Worm (Caenorhabditis elegans) whole organism, midembryonic: Measurements from ENCODE around the gene yif-1.

Experiments used
- T22C8.4 ChIP-seq: fragments of 200-800 bp; sonication (Bioruptor generic); IDR thresholded peaks from 2 replicates; pipeline ENCODE4 v1.3.6; 2022; ENCODE audit warnings: missing genetic modification characterization, missing compliant biosample characterization
- cog-1 ChIP-seq: sonication (generic microtip); optimal IDR thresholded peaks from 2 replicates; lab custom pipeline; 2016; ENCODE audit warnings: missing genetic modification characterization, missing compliant biosample characterization
- flt-1 ChIP-seq: fragments of 200-800 bp; sonication (Bioruptor generic); IDR thresholded peaks from 2 replicates; pipeline ENCODE4 v1.3.6; 2022; ENCODE audit warnings: missing genetic modification characterization, missing compliant biosample characterization
- klf-2 ChIP-seq: fragments of 200-800 bp; sonication (Bioruptor generic); conservative IDR thresholded peaks from 2 replicates; pipeline ENCODE4 v1.3.6; 2022; ENCODE audit warnings: missing genetic modification reagents, missing genetic modification characterization, missing compliant biosample characterization
- med-1 ChIP-seq: sonication (generic microtip); optimal IDR thresholded peaks from 2 replicates; lab custom pipeline; 2017; ENCODE audit warnings: missing genetic modification characterization, mild to moderate bottlenecking, missing compliant biosample characterization, antibody characterized with exemption, missing genetic modification reagents; ENCODE audit not compliant: insufficient read depth
- ref-1 ChIP-seq: fragments of 200-800 bp; sonication (Bioruptor generic); conservative IDR thresholded peaks from 2 replicates; pipeline ENCODE4 v1.3.6; 2022; ENCODE audit warnings: missing genetic modification reagents, missing genetic modification characterization, missing compliant biosample characterization
- tab-1 ChIP-seq: fragments of 200-800 bp; sonication (Bioruptor generic); IDR thresholded peaks from 2 replicates; pipeline ENCODE4 v1.3.6; 2022; ENCODE audit warnings: missing genetic modification characterization, missing compliant biosample characterization
- ztf-23 ChIP-seq: fragments of 200-800 bp; sonication (Bioruptor generic); IDR thresholded peaks from 2 replicates; pipeline ENCODE4 v1.3.6; 2022; ENCODE audit warnings: missing genetic modification reagents, missing genetic modification characterization, missing compliant biosample characterization
- ztf-29 ChIP-seq: fragments of 200-800 bp; sonication (Bioruptor generic); IDR thresholded peaks from 2 replicates; pipeline ENCODE4 v1.3.6; 2022; ENCODE audit warnings: missing genetic modification reagents, missing genetic modification characterization, missing compliant biosample characterization

Gene yif-1

DNA sequence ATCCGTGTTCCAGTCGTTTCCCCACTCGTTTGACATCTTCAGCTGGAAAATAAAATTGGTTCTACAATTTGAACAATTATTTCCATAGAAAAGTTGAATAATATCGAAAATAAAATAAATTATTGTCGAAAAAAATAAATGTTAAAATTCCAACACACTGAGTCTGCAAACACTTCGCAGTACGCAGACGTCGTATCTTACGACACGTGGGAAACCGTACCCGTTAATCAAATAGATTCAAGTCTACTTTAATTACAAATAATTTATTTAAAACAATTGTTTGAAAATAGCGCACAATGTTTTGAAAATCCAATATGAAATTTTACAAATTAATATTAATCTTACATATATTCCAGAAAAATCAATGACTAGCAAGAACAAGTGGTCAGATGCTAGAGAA lies at the start of gene yif-1:
Gene yif-1 (minus strand): TSS at position 42 of the 400 bp plus-strand sequence.
- no peak for TF ChIP-seq klf-2 (GFP tag; lab: Robert Waterston, UW)
- no peak for TF ChIP-seq ztf-29 (GFP tag; lab: Robert Waterston, UW)
- TF ChIP-seq tab-1 (GFP tag; lab: Robert Waterston, UW) = no peak
- no peak for TF ChIP-seq med-1 (GFP tag; lab: Kevin White, UChicago)
- TF ChIP-seq ref-1 (GFP tag; lab: Robert Waterston, UW) = no peak
- TF ChIP-seq flt-1 (GFP tag; lab: Robert Waterston, UW) = no peak
- no peak for TF ChIP-seq cog-1 (tag; lab: Kevin White, UChicago)
- TF ChIP-seq ztf-23 = no peak
- no peak for TF ChIP-seq T22C8.4 (GFP tag; lab: Robert Waterston, UW)

ce11 chrV:10103811-10104210 lies 49.1 kb upstream of the yif-1 start:
- TF ChIP-seq med-1 (GFP tag; lab: Kevin White, UChicago) = no peak
- no peak for TF ChIP-seq cog-1 (tag; lab: Kevin White, UChicago)
- TF ChIP-seq T22C8.4 (GFP tag; lab: Robert Waterston, UW) = no peak
- TF ChIP-seq klf-2 (GFP tag; lab: Robert Waterston, UW) = no peak
- TF ChIP-seq ref-1 (GFP tag; lab: Robert Waterston, UW) = no peak
- no peak for TF ChIP-seq ztf-23
- TF ChIP-seq tab-1 (GFP tag; lab: Robert Waterston, UW) = no peak
- TF ChIP-seq ztf-29 (GFP tag; lab: Robert Waterston, UW) = no peak
- no peak for TF ChIP-seq flt-1 (GFP tag; lab: Robert Waterston, UW)

DNA sequence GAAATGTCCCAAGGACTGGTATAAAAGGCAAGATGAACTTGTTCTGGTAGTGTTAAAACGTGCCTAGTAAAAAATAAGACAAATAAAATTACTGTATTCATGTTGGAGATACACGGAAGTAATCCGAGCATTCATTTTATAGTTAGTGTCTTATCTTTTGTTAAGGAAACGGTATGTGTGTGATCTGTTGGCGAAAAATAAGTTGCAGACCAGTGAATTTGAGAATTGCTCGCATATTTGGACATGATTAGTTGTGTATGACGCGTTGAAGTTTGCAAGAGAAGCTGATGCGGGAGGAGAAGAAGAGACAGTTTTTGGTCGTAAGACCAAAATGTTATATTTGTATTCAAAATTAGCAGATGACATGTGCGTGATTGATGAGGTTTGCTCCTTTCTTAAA lies 47.2 kb upstream of the yif-1 start, which contains the start of gene C08B6.14:
Gene C08B6.14 (minus strand): TSS at position 101 of the 400 bp plus-strand sequence.
- no peak for TF ChIP-seq med-1 (GFP tag; lab: Kevin White, UChicago)
- no peak for TF ChIP-seq tab-1 (GFP tag; lab: Robert Waterston, UW)
- no peak for TF ChIP-seq klf-2 (GFP tag; lab: Robert Waterston, UW)
- no peak for TF ChIP-seq ref-1 (GFP tag; lab: Robert Waterston, UW)
- no peak for TF ChIP-seq ztf-29 (GFP tag; lab: Robert Waterston, UW)
- no peak for TF ChIP-seq ztf-23
- TF ChIP-seq T22C8.4 (GFP tag; lab: Robert Waterston, UW) = no peak
- TF ChIP-seq flt-1 (GFP tag; lab: Robert Waterston, UW) = no peak

DNA sequence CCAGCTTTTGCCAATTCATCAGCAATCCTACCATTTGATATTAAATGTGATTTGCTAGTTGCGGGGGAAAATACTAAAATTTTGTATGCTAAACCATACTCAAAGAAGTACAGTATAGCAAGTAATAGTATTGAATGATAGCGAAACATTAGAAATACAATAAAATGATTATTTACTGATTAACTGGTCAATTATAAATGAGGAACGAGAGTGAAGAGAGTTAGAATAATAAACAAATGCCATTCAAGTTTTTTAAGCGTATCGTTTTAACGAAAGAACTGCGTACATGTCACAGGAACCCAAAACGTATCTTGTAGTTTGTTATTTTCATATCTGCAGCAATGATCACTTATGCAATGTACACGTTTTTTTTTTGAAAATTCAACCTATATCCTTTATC lies 43.7 kb upstream of the yif-1 start, which contains the start of gene ugt-47:
Gene ugt-47 (minus strand): TSS at position 169 of the 400 bp plus-strand sequence.
- TF ChIP-seq tab-1 (GFP tag; lab: Robert Waterston, UW) (no peak), flt-1 (GFP tag; lab: Robert Waterston, UW) (no peak), ztf-23 (no peak), T22C8.4 (GFP tag; lab: Robert Waterston, UW) (no peak), ztf-29 (GFP tag; lab: Robert Waterston, UW) (no peak), ref-1 (GFP tag; lab: Robert Waterston, UW) (no peak), med-1 (GFP tag; lab: Kevin White, UChicago) (no peak), klf-2 (GFP tag; lab: Robert Waterston, UW) (no peak)

- TF ChIP-seq klf-2 (GFP tag; lab: Robert Waterston, UW) (no peak), tab-1 (GFP tag; lab: Robert Waterston, UW) (no peak), med-1 (GFP tag; lab: Kevin White, UChicago) (no peak), ztf-29 (GFP tag; lab: Robert Waterston, UW) (no peak), flt-1 (GFP tag; lab: Robert Waterston, UW) (no peak), cog-1 (tag; lab: Kevin White, UChicago) (no peak), ref-1 (GFP tag; lab: Robert Waterston, UW) (no peak), ztf-23 (no peak), T22C8.4 (GFP tag; lab: Robert Waterston, UW) (no peak)
Observed at ce11 chrV:10096932-10097331, 42.2 kb upstream of the yif-1 start.

ce11 chrV:10094374-10094773 lies 39.7 kb upstream of the yif-1 start, which contains the start of gene srd-49:
TSS of gene srd-49 (plus strand) at chrV:10094674.
- TF ChIP-seq T22C8.4 (GFP tag; lab: Robert Waterston, UW) (no peak), med-1 (GFP tag; lab: Kevin White, UChicago) (no peak), cog-1 (tag; lab: Kevin White, UChicago) (no peak), klf-2 (GFP tag; lab: Robert Waterston, UW) (no peak), flt-1 (GFP tag; lab: Robert Waterston, UW) (no peak), ztf-23 (no peak), ztf-29 (GFP tag; lab: Robert Waterston, UW) (no peak), ref-1 (GFP tag; lab: Robert Waterston, UW) (no peak), tab-1 (GFP tag; lab: Robert Waterston, UW) (no peak)

- TF ChIP-seq cog-1 (tag; lab: Kevin White, UChicago) (no peak), klf-2 (GFP tag; lab: Robert Waterston, UW) (no peak), flt-1 (GFP tag; lab: Robert Waterston, UW) (no peak), T22C8.4 (GFP tag; lab: Robert Waterston, UW) (no peak), ztf-29 (GFP tag; lab: Robert Waterston, UW) (no peak), ref-1 (GFP tag; lab: Robert Waterston, UW) (no peak), tab-1 (GFP tag; lab: Robert Waterston, UW) (no peak), ztf-23 (no peak), med-1 (GFP tag; lab: Kevin White, UChicago) (no peak)
Observed at ce11 chrV:10091152-10091551, 36.4 kb upstream of the yif-1 start, which contains the start of gene R04B5.11. TSS of gene R04B5.11 (minus strand) at chrV:10091252.

- TF ChIP-seq klf-2 (GFP tag; lab: Robert Waterston, UW) (no peak), ref-1 (GFP tag; lab: Robert Waterston, UW) (no peak), cog-1 (tag; lab: Kevin White, UChicago) (no peak)
Observed at ce11 chrV:10090461-10090860, 35.7 kb upstream of the yif-1 start, which contains the start of gene R04B5.7. TSS of gene R04B5.7 (minus strand) at chrV:10090561.

ce11 chrV:10087103-10087502 lies 32.4 kb upstream of the yif-1 start, which contains the start of gene R04B5.5:
TSS of gene R04B5.5 (plus strand) at chrV:10087480.
- TF ChIP-seq med-1 (GFP tag; lab: Kevin White, UChicago) (no peak), flt-1 (GFP tag; lab: Robert Waterston, UW) (no peak), klf-2 (GFP tag; lab: Robert Waterston, UW) (no peak), T22C8.4 (GFP tag; lab: Robert Waterston, UW) (no peak), tab-1 (GFP tag; lab: Robert Waterston, UW) (no peak), ztf-23 (no peak), cog-1 (tag; lab: Kevin White, UChicago) (no peak), ztf-29 (GFP tag; lab: Robert Waterston, UW) (no peak), ref-1 (GFP tag; lab: Robert Waterston, UW) (no peak)
